Worm (Caenorhabditis elegans) whole organism, mixed stage, embryonic: Measurements from ENCODE around the gene F46G10.1.

Experiments used
- ceh-83 ChIP-seq: fragments of 200-800 bp; sonication (Bioruptor generic); optimal IDR thresholded peaks from 2 replicates; lab custom pipeline; 2018; ENCODE audit warnings: mild to moderate bottlenecking, missing genetic modification characterization, missing compliant biosample characterization
- elt-3 ChIP-seq: fragments of 150-350 bp; optimal IDR thresholded peaks from 2 replicates; lab custom pipeline; 2014; ENCODE audit warnings: missing biosample characterization, missing genetic modification characterization
- lin-13 ChIP-seq: fragments of 150-350 bp; optimal IDR thresholded peaks from 2 replicates; lab custom pipeline; 2014; ENCODE audit warnings: missing biosample characterization, missing genetic modification characterization
- lsy-2 ChIP-seq: fragments of 150-350 bp; optimal IDR thresholded peaks from 2 replicates; lab custom pipeline; 2014; ENCODE audit warnings: missing biosample characterization, missing genetic modification characterization
- mab-5 ChIP-seq: fragments of 150-350 bp; optimal IDR thresholded peaks from 2 replicates; lab custom pipeline; 2014; ENCODE audit warnings: missing biosample characterization, missing genetic modification characterization
- mep-1 ChIP-seq: fragments of 150-350 bp; optimal IDR thresholded peaks from 2 replicates; lab custom pipeline; 2017; ENCODE audit warnings: missing biosample characterization, missing genetic modification reagents, missing genetic modification characterization, inconsistent platforms
- nhr-12 ChIP-seq: fragments of 150-350 bp; optimal IDR thresholded peaks from 2 replicates; lab custom pipeline; 2014; ENCODE audit warnings: missing biosample characterization, missing genetic modification characterization
- nhr-2 ChIP-seq: fragments of 150-350 bp; optimal IDR thresholded peaks from 2 replicates; lab custom pipeline; 2014; ENCODE audit warnings: missing biosample characterization, missing genetic modification characterization
- nhr-237 ChIP-seq: fragments of 150-350 bp; optimal IDR thresholded peaks from 2 replicates; lab custom pipeline; 2014; ENCODE audit warnings: missing biosample characterization, missing genetic modification characterization
- nhr-28 ChIP-seq: fragments of 150-350 bp; optimal IDR thresholded peaks from 2 replicates; lab custom pipeline; 2014; ENCODE audit warnings: missing biosample characterization, missing genetic modification characterization
- nhr-76 ChIP-seq: sonication (generic microtip); optimal IDR thresholded peaks from 2 replicates; lab custom pipeline; 2017; ENCODE audit warnings: missing biosample characterization, missing genetic modification characterization
- snpc-4 ChIP-seq: fragments of 150-350 bp; optimal IDR thresholded peaks from 2 replicates; lab custom pipeline; 2014; ENCODE audit warnings: missing biosample characterization, missing genetic modification characterization
- tbx-8 ChIP-seq: fragments of 200-800 bp; sonication (Bioruptor generic); optimal IDR thresholded peaks from 2 replicates; lab custom pipeline; 2018; ENCODE audit warnings: mild to moderate bottlenecking, missing genetic modification characterization, moderate library complexity, missing compliant biosample characterization
- ztf-11 ChIP-seq: fragments of 150-350 bp; optimal IDR thresholded peaks from 2 replicates; lab custom pipeline; 2014; ENCODE audit warnings: missing biosample characterization, missing genetic modification characterization

ce11 chrX:13284618-13285017, 26.9 kb downstream of the F46G10.1 start:
- TF ChIP-seq mab-5 (tag; lab: Kevin White, UChicago) (no peak), lsy-2 (no peak), nhr-2 (tag; lab: Kevin White, UChicago) (no peak), lin-13 (no peak), nhr-12 (tag; lab: Kevin White, UChicago) (no peak), nhr-76 (tag; lab: Kevin White, UChicago) (no peak), snpc-4 (tag; lab: Kevin White, UChicago) (no peak), nhr-237 (tag; lab: Kevin White, UChicago) (no peak), ztf-11 (tag; lab: Kevin White, UChicago) (no peak), elt-3 (no peak), mep-1 (tag; lab: Kevin White, UChicago) (no peak), ceh-83 (GFP tag; lab: Kevin White, UChicago) (no peak), tbx-8 (GFP tag; lab: Kevin White, UChicago) (no peak), nhr-28 (tag; lab: Kevin White, UChicago) (no peak)
